Fruit fly (Drosophila melanogaster) whole organism, wandering third instar larva: ENCODE measurements around the gene CG34117.

Experiments used
- Abd-B ChIP-seq: fragments of >200 bp; optimal IDR thresholded peaks from 2 replicates; lab custom pipeline; 2017; ENCODE audit warnings: missing biosample characterization, missing genetic modification characterization
- CG32264 ChIP-seq: fragments of 200-800 bp; sonication (Bioruptor generic); optimal IDR thresholded peaks from 2 replicates; lab custom pipeline; 2016; ENCODE audit warnings: missing biosample characterization, missing genetic modification characterization
- CrebA ChIP-seq: fragments of 200-800 bp; sonication (Bioruptor generic); optimal IDR thresholded peaks from 2 replicates; lab custom pipeline; 2016; ENCODE audit warnings: missing biosample characterization, mild to moderate bottlenecking, missing genetic modification characterization, borderline replicate concordance
- Dfd ChIP-seq: fragments of >200 bp; optimal IDR thresholded peaks from 2 replicates; lab custom pipeline; 2017; ENCODE audit warnings: missing biosample characterization, missing genetic modification characterization
- Jra ChIP-seq: sonication (Bioruptor generic); optimal IDR thresholded peaks from 2 replicates; lab custom pipeline; 2016; ENCODE audit warnings: missing biosample characterization, missing genetic modification characterization
- Mio ChIP-seq: sonication (Bioruptor generic); optimal IDR thresholded peaks from 2 replicates; lab custom pipeline; 2016; ENCODE audit warnings: missing biosample characterization, missing genetic modification characterization
- Myc ChIP-seq: fragments of >200 bp; optimal IDR thresholded peaks from 2 replicates; lab custom pipeline; 2017
- Vsx2 ChIP-seq: fragments of 200-300, 225-300 bp; sonication (Bioruptor generic); optimal IDR thresholded peaks from 2 replicates; lab custom pipeline; 2018; ENCODE audit warnings: missing biosample characterization, missing genetic modification characterization; ENCODE audit not compliant: partially characterized antibody
- dl ChIP-seq, 2 experiments: fragments of 175-275, 200-275 bp in 1 of 2; fragments of 200-275 bp in 1 of 2; sonication (Bioruptor generic); optimal IDR thresholded peaks; lab custom pipeline; 2018; ENCODE audit warnings: mild to moderate bottlenecking in 2 of 2, missing biosample characterization in 2 of 2, missing genetic modification characterization in 2 of 2, moderate library complexity in 2 of 2; ENCODE audit not compliant: partially characterized antibody in 2 of 2, insufficient read depth in 1 of 2
- fru ChIP-seq: fragments of 200-800 bp; sonication (Bioruptor generic); optimal IDR thresholded peaks from 3 replicates; lab custom pipeline; 2016; ENCODE audit warnings: missing biosample characterization, mild to moderate bottlenecking, missing genetic modification characterization
- psq ChIP-seq: fragments of 200-800 bp; sonication (Bioruptor generic); optimal IDR thresholded peaks from 3 replicates; lab custom pipeline; 2017; ENCODE audit warnings: missing biosample characterization, mild to moderate bottlenecking, missing genetic modification characterization, moderate library complexity

- TF ChIP-seq Jra (no peak), CrebA (GFP tag; lab: Kevin White, UChicago) (no peak), Myc (lab: Kevin White, UChicago) (no peak), Abd-B (GFP tag; lab: Kevin White, UChicago) (no peak), dl (GFP tag; optimal IDR thresholded peaks at IDR 0.05; lab: Kevin White, UChicago; ENCODE audit: insufficient read depth in 1 of 2, partially characterized antibody in 2 of 2) (no peak), fru (GFP tag; lab: Kevin White, UChicago) (no peak), Dfd (GFP tag; lab: Kevin White, UChicago) (no peak), psq (GFP tag; lab: Kevin White, UChicago) (no peak), Mio (GFP tag; lab: Kevin White, UChicago) (no peak), Vsx2 (no peak), CG32264 (GFP tag; lab: Kevin White, UChicago) (no peak)
Measured at dm6 chr3R:9385987-9386386, 13.9 kb downstream of the CG34117 start.
